Fruit fly (Drosophila melanogaster): ENCODE results near the gene Atg4a.

Gene Atg4a

dm6 chr2L:1074180-1074864, 6.4 kb upstream of the Atg4a start (continued):
- TF ChIP-seq CG6792 (GFP tag; optimal IDR thresholded peaks at IDR 0.05) (no peak), CG15336 (GFP tag; IDR thresholded peaks at IDR 0.05) (peak; percentile 73), eg (GFP tag; IDR thresholded peaks at IDR 0.05) (peak; percentile 76), CG32006 (GFP tag; optimal IDR thresholded peaks at IDR 0.05) (peak; percentile 70), pdm3 (GFP tag; optimal IDR thresholded peaks at IDR 0.05) (peak; percentile 41), achi (GFP tag; optimal IDR thresholded peaks at IDR 0.05) (peak; percentile 36), acj6 (GFP tag; optimal IDR thresholded peaks at IDR 0.05) (peak; percentile 26), CG10631 (GFP tag; optimal IDR thresholded peaks at IDR 0.05) (peak; percentile 16), Ets21C (GFP tag; optimal IDR thresholded peaks at IDR 0.05) (no peak), Ets96B (tag; optimal IDR thresholded peaks at IDR 0.05) (peak; percentile 10), CG8119 (GFP tag; IDR thresholded peaks at IDR 0.05) (peak; percentile 78), CG6276 (GFP tag; optimal IDR thresholded peaks at IDR 0.05) (peak; percentile 73), CG34406 (GFP tag; optimal IDR thresholded peaks at IDR 0.05) (no peak), CG11762 (GFP tag; optimal IDR thresholded peaks at IDR 0.05; ENCODE audit: insufficient read depth) (no peak), fkh (GFP tag; optimal IDR thresholded peaks at IDR 0.05) (peak; percentile 17)

dm6 chr2L:1075753-1076152, 5.0 kb upstream of the Atg4a start:
- TF ChIP-seq CG11902 (GFP tag; optimal IDR thresholded peaks at IDR 0.05) (peak; percentile 18), Eip75B (GFP tag; optimal IDR thresholded peaks at IDR 0.05) (peak; percentile 54), fd59A (GFP tag; optimal IDR thresholded peaks at IDR 0.05) (peak; percentile 17), Smox (GFP tag; optimal IDR thresholded peaks at IDR 0.05) (no peak), cyc (GFP tag; optimal IDR thresholded peaks at IDR 0.05) (peak; percentile 70), CG32006 (GFP tag; optimal IDR thresholded peaks at IDR 0.05) (peak; percentile 89), ss (GFP tag; optimal IDR thresholded peaks at IDR 0.05) (no peak), CG3919 (GFP tag; optimal IDR thresholded peaks at IDR 0.05) (peak; percentile 67), CG1621 (tag; optimal IDR thresholded peaks at IDR 0.05) (peak; percentile 39), CG6792 (GFP tag; optimal IDR thresholded peaks at IDR 0.05) (peak; percentile 55), topi (GFP tag; optimal IDR thresholded peaks at IDR 0.05) (peak; percentile 58), fkh (GFP tag; optimal IDR thresholded peaks at IDR 0.05) (no peak), dac (GFP tag; optimal IDR thresholded peaks at IDR 0.05) (peak; percentile 78), CG4318 (GFP tag; optimal IDR thresholded peaks at IDR 0.05) (no peak), Eip93F (GFP tag; optimal IDR thresholded peaks at IDR 0.05) (no peak), CG16779 (tag; optimal IDR thresholded peaks at IDR 0.05) (peak; percentile 24), svp (GFP tag) (peak; percentile 75), CG34406 (GFP tag; optimal IDR thresholded peaks at IDR 0.05) (peak; percentile 9), spab (GFP tag; optimal IDR thresholded peaks at IDR 0.05) (peak; percentile 1), Blimp-1 (GFP tag; optimal IDR thresholded peaks at IDR 0.05) (no peak), Hr4 (GFP tag; optimal IDR thresholded peaks at IDR 0.05) (no peak), Sox15 (GFP tag; optimal IDR thresholded peaks at IDR 0.05) (peak; percentile 25), CG6808 (GFP tag; optimal IDR thresholded peaks at IDR 0.05) (peak; percentile 14), acj6 (GFP tag; optimal IDR thresholded peaks at IDR 0.05) (peak; percentile 68), CG6276 (GFP tag; optimal IDR thresholded peaks at IDR 0.05) (peak; percentile 75), CG6854 (GFP tag; optimal IDR thresholded peaks at IDR 0.05) (no peak), lz (GFP tag; optimal IDR thresholded peaks at IDR 0.05) (peak; percentile 64), CG11762 (GFP tag; optimal IDR thresholded peaks at IDR 0.05; ENCODE audit: insufficient read depth) (peak; percentile 43), CG3032 (tag; optimal IDR thresholded peaks at IDR 0.05) (peak; percentile 37), eg (GFP tag; IDR thresholded peaks at IDR 0.05) (peak; percentile 92), Gug (GFP tag; IDR thresholded peaks at IDR 0.05) (peak; percentile 85), CG8319 (GFP tag; optimal IDR thresholded peaks at IDR 0.05) (peak; percentile 34), salr (GFP tag; optimal IDR thresholded peaks at IDR 0.05) (no peak), Sox14 (GFP tag; optimal IDR thresholded peaks at IDR 0.05) (peak; percentile 82), CG8632 (GFP tag; optimal IDR thresholded peaks at IDR 0.05) (no peak), Met (GFP tag; optimal IDR thresholded peaks at IDR 0.05) (no peak), Eip78C (GFP tag) (peak; percentile 87), CG11294 (GFP tag; IDR thresholded peaks at IDR 0.05) (peak; percentile 77), CG15336 (GFP tag; IDR thresholded peaks at IDR 0.05) (peak; percentile 92), Ets21C (GFP tag; optimal IDR thresholded peaks at IDR 0.05) (no peak), Lpt (GFP tag; optimal IDR thresholded peaks at IDR 0.05) (peak; percentile 71), CG9139 (GFP tag; optimal IDR thresholded peaks at IDR 0.05) (no peak), Hr38 (GFP tag; optimal IDR thresholded peaks at IDR 0.05) (no peak)

Data from whole organism, prepupa.